Fruit fly (Drosophila melanogaster): ENCODE measurements around the gene Sec10.

The Sec10 gene

DNA sequence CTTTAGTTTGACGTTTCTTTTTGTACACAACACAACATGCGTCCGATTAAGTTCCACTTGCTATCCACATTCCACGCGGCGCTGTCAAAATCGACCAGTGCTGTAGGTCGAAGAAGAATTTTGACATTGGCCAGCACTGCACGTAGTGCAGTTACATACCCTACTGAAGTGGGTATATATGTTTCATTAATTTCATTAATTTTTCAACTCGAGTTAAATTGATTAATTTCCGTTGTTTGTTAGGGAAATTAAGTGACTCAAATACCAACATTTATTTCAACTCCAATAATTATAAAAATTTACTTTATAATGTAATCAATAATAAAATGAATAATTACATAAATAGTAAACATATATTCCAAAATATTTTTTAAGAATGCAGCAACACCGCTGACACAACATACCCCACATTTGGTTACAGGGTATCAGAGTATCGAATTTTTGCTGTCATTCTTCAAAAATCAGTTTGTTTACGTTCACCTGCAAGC, 25.7 kb upstream of the Sec10 start, which contains the start of the genes eIF4EHP and CG18428:
TSS of gene eIF4EHP (minus strand) at position 59 of the 488 bp plus-strand sequence.
TSS of gene CG18428 (plus strand) at position 435 of the 488 bp plus-strand sequence.
- peak; percentile 100 for TF ChIP-seq noc (tag; optimal IDR thresholded peaks at IDR 0.05)

DNA sequence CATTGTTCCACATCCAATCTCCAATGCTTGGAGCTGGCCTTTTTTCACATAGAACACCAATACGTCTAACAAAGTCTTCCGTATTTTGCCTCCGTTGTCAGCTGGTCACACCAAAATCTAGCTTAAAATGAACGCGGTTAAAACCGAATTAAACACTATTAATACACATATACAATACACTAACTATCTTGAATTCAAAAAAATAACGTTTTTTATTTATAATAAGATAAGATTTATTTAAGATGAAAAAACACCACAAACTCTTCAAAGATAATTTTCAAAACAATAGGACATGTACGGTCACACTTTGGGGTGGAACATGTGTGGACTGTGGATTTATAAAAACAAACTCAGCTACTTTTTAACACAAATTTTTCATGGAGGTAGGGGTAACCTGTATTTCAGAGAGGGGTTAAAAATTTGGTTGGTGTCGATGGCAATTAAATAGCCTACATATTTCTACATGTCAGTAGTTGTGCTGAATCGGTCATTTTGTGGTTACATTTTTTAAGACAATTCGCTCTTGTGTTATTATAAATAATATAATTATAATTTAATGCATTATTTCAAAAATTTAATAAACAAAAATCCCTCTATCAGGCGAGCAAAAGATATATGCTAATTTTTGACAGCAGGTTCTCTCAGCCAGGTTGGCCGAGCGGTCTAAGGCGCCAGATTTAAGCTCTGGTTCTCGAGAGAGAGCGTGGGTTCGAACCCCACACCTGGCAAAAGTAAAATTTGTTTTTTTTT, 22.1 kb upstream of the Sec10 start, which contains the start of gene CG13605:
TSS of gene CG13605 (minus strand) at position 70 of the 750 bp plus-strand sequence.
- peak; percentile 67 for TF ChIP-seq noc (tag; optimal IDR thresholded peaks at IDR 0.05)

DNA sequence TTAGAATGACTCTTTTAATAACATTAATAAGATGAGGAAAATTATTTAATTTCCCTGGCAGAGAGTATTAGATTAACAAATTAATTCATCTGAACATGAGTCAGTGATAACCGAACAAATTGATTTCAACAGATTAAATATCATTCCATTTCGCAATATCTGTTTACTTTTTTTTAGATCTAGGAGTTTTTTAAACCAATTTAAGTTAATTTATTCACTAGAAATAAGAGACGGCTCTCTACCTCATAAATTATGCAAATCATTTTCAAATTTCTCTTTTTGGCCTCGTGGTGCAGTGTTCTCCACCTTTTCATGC, 21.6 kb upstream of the Sec10 start, which contains the start of gene Root:
TSS of gene Root (plus strand) at position 217 of the 316 bp plus-strand sequence.
- no peak for TF ChIP-seq noc (tag; optimal IDR thresholded peaks at IDR 0.05)

DNA sequence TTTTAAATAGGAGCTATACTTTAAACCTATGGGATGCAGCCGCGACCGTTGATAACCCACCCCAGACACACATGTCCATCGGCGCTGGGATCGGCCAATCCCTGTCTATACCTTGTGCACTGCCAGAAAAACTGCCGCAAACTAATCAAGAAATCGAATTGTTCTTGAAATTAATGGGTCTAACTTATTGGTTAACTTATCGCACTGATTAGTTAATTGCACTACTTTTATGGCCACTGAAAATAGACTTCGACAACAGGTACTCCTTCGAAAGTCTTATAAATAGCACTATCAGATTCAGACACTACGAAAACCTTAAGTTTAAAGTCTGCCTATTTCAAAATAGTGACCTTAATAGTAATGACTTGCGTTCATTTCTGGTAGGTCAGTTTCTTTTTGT, 18.5 kb upstream of the Sec10 start, which contains the start of gene CG13607:
TSS of gene CG13607 (minus strand) at position 143 of the 400 bp plus-strand sequence.
- no peak for TF ChIP-seq noc (tag; optimal IDR thresholded peaks at IDR 0.05)

DNA sequence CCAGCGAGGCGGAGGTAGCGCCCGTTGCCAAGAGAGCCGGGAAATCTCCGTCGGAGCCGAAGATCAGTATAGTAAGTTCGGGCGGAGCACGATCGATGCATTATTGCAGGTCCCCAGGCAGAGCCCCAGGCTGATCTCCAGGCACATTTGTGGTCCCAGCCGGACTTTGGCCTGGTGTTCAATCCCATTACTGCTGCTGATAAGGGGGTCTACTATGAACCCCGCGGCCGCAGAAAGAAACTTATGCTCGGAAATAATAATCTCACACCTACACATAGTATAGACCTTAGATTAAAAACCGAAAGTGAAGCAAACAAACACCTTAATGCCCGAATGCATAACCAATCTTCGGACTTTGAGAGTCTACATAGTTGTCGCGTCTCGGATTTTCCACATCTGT, 17.7 kb upstream of the Sec10 start:
- TF ChIP-seq noc (tag; optimal IDR thresholded peaks at IDR 0.05): peak; percentile 37

DNA sequence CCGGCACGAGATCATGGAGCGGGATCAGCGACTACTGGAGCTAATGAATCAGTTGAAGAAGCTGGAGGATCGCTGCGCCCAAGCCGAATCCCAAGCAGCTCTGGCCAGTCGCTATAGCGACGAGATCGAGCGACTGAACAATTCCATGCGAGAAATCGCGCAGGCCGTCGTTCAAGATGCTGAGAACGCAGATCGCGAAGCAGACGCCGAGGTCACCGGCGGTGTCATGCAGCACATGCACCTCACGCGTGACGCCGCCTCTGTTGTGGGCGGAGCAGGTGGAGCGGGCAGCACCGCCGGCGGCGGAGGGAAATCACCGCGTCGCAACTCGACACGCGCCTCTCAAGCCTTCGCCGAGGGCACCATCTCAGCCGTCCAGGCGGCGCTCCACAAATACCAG, 13.0 kb upstream of the Sec10 start:
- TF ChIP-seq noc (tag; optimal IDR thresholded peaks at IDR 0.05): no peak

DNA sequence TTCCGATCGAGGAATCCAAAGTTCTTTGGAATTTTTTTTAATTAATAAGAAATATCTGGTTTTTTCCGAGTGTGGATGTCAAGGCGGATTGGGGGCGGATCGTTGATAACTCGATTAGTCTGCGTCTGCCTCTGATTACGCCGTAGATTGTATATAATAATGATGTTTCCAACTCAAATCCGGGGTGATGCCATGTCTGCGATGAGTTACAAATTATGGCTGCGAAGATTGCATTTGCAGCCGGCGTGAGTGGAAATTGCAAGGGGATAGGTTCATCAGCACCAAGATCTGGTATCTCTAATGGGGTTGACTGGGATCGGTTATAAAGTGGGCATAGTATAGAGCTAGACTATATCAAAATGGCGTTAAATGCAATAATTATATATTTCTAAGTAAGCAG, 12.3 kb upstream of the Sec10 start:
- no peak for TF ChIP-seq noc (tag; optimal IDR thresholded peaks at IDR 0.05)

DNA sequence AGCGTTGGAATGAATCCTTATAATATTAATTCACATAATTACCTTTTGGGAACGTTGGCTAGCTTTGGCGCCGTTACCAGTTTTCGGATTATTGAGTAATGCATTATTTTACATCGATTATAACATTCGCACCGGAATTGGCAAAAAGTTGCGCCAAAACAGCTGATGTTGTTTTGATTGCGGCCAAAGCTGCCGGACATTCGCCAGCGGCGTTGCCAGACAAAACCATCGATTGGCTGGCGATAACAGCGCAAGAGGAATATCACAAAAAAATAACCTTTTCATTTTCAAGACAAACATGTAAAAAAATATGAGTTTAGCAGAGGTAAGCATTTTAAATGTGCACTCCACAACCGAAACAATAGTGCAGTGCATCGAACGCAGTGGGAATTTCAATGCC, 4.6 kb upstream of the Sec10 start, which contains the start of the genes GatB and Tsc1:
TSS of gene GatB (minus strand) at position 176 of the 400 bp plus-strand sequence.
TSS of gene Tsc1 (plus strand) at position 228 of the 400 bp plus-strand sequence.
- TF ChIP-seq noc (tag; optimal IDR thresholded peaks at IDR 0.05): no peak

DNA sequence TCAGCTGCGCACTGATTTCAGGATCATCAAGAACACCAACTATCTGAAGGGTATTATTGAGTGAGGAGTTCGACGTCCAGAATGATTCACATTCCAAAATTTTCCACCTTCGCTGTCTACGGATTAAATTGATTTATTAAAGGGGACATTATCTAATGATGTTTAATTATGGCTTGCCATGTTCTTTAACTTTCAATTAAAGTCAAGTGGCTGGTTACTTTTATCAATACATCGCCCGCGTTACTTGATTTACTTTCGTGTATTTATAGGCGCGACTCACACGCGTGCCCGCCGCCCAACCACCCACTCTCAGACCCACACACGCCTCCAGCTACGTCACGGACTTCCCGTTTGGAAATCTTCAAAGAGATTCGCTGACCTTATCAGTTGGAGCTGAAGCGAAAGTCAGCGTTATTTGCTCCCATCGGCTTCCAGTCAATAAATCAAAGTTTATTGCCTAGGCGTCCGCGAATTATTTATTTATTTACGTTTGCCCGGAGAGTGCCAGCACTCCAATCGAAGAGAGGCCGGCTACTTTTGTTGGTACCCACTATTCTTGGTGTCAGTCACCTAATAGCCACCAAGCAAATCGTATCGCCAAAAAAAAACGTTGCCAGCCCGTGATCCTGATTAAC, 2.8 kb downstream of the Sec10 start, which contains the start of gene Npc2f:
TSS of gene Npc2f (plus strand) at position 585 of the 635 bp plus-strand sequence.
- TF ChIP-seq noc (tag; optimal IDR thresholded peaks at IDR 0.05): peak; percentile 94

DNA sequence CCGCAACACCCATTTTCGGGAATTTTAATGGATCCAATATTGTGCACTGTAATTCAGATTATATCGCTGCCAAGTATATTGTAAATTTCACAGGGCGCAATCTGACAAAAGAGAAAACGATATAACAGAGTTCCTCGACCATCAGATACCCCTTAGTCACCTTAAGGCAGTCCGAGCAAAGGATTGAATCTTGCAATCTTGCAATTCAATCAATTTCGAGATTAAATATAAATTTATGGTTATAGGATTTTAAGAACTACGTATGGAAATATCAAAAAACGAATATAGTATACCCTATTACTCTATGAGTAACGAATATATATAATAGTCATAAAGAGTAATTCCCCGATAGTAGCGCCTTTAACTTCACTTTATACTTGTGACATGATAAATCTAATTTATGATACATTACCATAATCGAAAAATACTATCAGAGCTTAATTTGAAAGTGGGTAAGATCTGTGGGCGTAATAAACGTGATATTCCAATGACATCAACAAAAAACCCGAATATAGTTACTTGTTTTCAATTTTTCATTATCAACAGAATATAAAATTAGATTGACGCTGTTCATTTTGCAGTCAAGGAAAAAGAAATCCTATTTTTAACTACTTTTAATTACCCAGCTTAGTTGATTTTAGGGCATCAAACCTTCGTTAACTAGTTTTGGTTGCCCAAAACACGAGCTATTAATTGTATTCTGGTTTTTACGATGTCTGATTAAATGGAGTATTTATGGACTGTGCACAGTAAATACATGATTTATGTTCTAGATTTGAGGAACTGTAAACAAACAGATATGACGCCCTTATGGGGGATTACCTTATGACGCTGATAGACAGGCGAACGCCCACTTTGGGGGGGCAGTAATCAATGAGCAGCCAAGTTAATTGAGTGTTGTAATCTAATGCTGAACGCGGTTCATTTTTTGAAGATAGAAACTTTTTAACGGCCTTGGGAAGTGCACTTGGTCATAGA, 4.1 kb downstream of the Sec10 start:
- peak; percentile 85 for TF ChIP-seq noc (tag; optimal IDR thresholded peaks at IDR 0.05)

DNA sequence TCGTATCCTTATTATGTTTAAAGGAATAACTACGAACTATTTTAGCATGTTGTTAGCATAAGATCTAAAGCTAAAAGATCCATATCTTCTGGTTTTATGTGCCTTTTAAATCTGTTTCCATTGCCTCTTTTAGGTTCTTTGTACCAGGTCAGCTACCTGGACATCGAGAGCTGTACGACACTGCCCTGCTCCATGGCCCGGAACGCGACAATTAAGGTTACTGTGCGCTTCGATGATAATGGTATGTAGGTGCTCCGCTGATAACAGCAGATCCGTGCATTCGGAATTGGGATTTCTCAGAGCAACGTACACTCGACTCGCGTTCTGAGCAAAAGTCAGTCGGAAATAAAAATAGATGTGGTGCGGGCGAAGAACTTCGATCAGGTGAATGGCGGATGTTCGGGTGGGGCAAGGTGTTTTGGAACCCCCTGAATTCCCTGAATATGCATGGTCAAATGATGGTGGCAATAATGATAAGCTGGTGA, 5.1 kb downstream of the Sec10 start:
- TF ChIP-seq noc (tag; optimal IDR thresholded peaks at IDR 0.05): no peak

DNA sequence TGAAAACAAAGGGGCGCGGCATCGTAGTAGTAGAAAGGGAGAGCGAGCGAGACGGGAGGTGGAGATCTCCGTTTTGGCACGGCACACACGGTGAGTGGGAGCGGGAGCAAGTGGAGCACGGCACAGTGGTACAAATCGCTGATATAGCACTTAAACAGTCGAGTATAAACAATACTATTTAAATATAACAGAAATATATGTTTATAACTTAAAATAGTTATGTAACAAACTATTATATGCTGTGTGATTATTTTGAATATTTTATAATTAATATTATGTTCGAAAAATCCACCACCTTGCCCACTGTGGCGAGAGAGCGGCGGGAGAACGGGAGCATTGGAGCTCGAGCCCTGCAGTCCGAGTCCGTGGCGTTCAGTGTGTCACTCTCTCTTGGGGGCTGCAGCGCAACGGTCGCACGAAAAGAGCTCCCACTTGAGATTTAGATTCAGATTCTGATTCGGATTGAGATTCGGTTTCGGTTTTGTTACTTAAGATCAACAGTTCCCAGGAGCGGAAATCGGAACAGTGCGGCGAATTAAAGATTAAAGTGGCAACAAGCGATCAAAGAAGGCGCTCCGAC, 6.5 kb downstream of the Sec10 start, which contains the start of gene Kal1:
TSS of gene Kal1 (plus strand) at position 383 of the 580 bp plus-strand sequence.
- peak; percentile 81 for TF ChIP-seq noc (tag; optimal IDR thresholded peaks at IDR 0.05)

DNA sequence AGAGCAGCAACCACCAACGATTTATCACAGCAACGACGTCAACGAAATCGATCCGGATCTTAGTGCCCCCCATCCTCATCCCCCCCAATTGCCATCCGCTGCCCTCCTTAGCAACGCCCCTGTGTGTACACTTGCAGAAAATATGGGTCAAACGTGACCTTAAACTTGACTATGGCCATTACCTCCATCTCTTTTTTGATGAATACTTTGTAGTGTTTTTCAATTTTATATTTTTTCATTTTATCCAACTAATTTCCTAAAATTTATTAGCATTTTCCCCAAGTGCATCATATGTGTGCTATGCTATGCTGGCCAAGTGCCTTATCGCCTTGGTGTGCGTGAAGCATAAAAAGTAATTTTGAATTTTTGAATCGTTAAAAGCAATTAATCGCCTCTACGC, 8.3 kb downstream of the Sec10 start:
- TF ChIP-seq noc (tag; optimal IDR thresholded peaks at IDR 0.05): no peak

DNA sequence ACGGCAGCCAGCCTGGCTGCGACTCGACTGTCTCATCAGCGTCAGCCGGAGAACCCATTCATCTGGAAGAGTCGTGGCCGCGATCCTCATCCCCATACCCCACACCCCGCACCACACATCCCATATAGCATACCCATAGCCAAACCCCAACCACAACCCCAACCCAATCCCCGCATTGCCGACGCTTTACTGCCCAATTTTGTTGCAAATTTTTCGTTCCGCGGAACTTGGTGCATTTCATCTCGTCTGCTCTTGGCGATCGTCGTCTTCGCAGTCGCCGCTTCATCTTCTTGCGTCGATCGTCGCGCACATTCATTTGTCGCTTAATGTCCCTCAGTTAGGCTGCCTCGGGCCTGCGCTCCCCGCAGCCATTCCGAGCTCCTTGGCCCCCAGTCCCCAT, 8.7 kb downstream of the Sec10 start:
- TF ChIP-seq noc (tag; optimal IDR thresholded peaks at IDR 0.05): no peak

DNA sequence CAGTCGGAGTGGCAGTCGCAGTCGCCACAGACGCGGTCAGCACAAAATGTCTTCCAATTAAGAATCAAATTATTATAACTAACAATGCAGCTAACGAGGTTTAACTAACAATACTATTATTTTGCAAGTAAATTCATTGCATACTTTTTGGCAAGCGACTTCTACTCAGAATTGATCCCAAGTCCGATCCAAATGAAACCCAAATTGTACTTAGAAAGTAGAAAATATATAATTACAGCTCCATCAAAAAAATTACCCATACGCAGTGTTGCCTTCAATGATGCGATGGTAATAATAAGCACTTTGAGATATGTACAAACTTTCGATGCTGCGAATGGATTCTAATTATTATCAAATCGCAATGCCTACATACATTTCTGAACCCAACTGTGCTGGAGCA, 9.1 kb downstream of the Sec10 start:
- TF ChIP-seq noc (tag; optimal IDR thresholded peaks at IDR 0.05): no peak
